Fruit fly (Drosophila melanogaster): ENCODE data around the gene Cpr73D.

DNA sequence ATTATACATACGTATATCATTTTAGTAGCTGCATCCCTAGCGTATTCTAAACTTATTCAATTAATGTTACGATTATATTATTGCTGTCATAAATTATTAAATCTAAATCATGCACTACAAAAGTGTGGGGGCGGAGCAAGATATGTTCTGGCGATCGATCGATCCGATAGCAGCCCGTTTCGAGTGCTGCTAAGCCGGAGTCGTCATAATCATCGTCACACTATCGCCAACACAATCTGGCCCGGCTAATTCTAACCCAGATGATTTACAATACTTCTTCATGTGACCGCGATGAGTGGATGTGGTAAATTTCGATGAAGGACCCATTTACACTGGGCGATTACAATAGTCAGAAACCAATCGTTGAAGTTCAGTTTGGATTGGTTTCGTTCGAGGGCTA is 37.3 kb upstream of the Cpr73D start:
- TF ChIP-seq psq (optimal IDR thresholded peaks at IDR 0.05) (no peak), usp (GFP tag; optimal IDR thresholded peaks at IDR 0.05) (no peak), CG8478 (optimal IDR thresholded peaks at IDR 0.05) (no peak)

Measured in whole organism.